Fruit fly (Drosophila melanogaster): ENCODE measurements around the gene Nmdmc.

The Nmdmc gene

DNA sequence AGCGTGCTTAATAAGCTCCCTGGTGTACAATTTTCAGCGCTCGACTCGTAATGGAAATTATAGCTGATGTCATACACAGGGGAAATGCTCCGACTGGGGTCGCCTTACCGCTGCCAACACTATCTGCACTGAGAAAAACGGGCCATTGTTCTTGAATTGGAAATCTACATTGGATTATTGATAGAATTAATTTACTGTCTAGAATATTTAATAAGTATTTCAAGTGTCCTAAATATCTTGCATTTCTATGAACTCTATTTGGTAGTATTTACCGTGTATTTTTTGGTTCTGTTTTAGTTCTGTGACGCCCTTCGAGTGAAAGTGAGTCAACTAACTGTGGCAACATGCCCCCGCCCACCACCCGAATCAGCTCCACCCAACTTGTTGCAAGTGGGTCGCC, 33.0 kb upstream of the Nmdmc start:
- TF ChIP-seq pum (GFP tag; optimal IDR thresholded peaks at IDR 0.05) = peak; percentile 9
- TF ChIP-seq lmd (GFP tag; IDR thresholded peaks at IDR 0.05) = peak; percentile 38
- no peak for TF ChIP-seq CG17361 (GFP tag; IDR thresholded peaks at IDR 0.05)
- TF ChIP-seq Lpt (GFP tag; optimal IDR thresholded peaks at IDR 0.05) = no peak
- TF ChIP-seq CG3838 (GFP tag; optimal IDR thresholded peaks at IDR 0.05) = no peak
- no peak for TF ChIP-seq Dp (GFP tag; optimal IDR thresholded peaks at IDR 0.05)
- peak; percentile 2 for TF ChIP-seq mam (GFP tag; optimal IDR thresholded peaks at IDR 0.05)
- TF ChIP-seq CG15479 (GFP tag; optimal IDR thresholded peaks at IDR 0.05) = no peak
- no peak for TF ChIP-seq CG3163 (GFP tag; optimal IDR thresholded peaks at IDR 0.05)
- TF ChIP-seq CG30431 (GFP tag; optimal IDR thresholded peaks at IDR 0.05) = peak; percentile 22
- peak; percentile 23 for TF ChIP-seq CG8924 (tag; optimal IDR thresholded peaks at IDR 0.05)
- TF ChIP-seq tap (tag; optimal IDR thresholded peaks at IDR 0.05) = peak; percentile 42
- no peak for TF ChIP-seq CG11093 (GFP tag; IDR thresholded peaks at IDR 0.05)
- TF ChIP-seq gem (tag; optimal IDR thresholded peaks at IDR 0.05) = peak; percentile 64
- TF ChIP-seq crol (GFP tag; IDR thresholded peaks at IDR 0.05) = no peak
- TF ChIP-seq D19A (tag; optimal IDR thresholded peaks at IDR 0.05) = peak; percentile 5
- no peak for TF ChIP-seq mirr (GFP tag; optimal IDR thresholded peaks at IDR 0.05)
- no peak for TF ChIP-seq oc (tag; optimal IDR thresholded peaks at IDR 0.05)
- no peak for TF ChIP-seq CG17802 (tag; optimal IDR thresholded peaks at IDR 0.05)
- no peak for TF ChIP-seq CG8290 (GFP tag; optimal IDR thresholded peaks at IDR 0.05)
- TF ChIP-seq CG8290 (tag; optimal IDR thresholded peaks at IDR 0.05) = peak in 1 of 2 experiments; percentile 56
- TF ChIP-seq Optix (GFP tag; IDR thresholded peaks at IDR 0.05) = no peak
- peak; percentile 24 for TF ChIP-seq ind (GFP tag; optimal IDR thresholded peaks at IDR 0.05)
- TF ChIP-seq hkb (optimal IDR thresholded peaks at IDR 0.05) = no peak
- TF ChIP-seq hkb (GFP tag; IDR thresholded peaks at IDR 0.05) = 0 out of 2 replicates have a peak, but pooled peaks have one; percentile 26
- TF ChIP-seq kay (GFP tag; optimal IDR thresholded peaks at IDR 0.05) = no peak
- peak; percentile 48 for TF ChIP-seq CG7556 (GFP tag; optimal IDR thresholded peaks at IDR 0.05)
- TF ChIP-seq Trl (optimal IDR thresholded peaks at IDR 0.05) = no peak
- TF ChIP-seq Trl (GFP tag; optimal IDR thresholded peaks at IDR 0.05) = no peak
- TF ChIP-seq Mes4 (GFP tag; optimal IDR thresholded peaks at IDR 0.05) = no peak
- peak; percentile 25 for TF ChIP-seq Hsf (GFP tag; optimal IDR thresholded peaks at IDR 0.05)
- peak; percentile 65 for TF ChIP-seq CG17359 (tag; optimal IDR thresholded peaks at IDR 0.05)
- no peak for TF ChIP-seq Myb (GFP tag; optimal IDR thresholded peaks at IDR 0.05)
- peak in 1 of 2 experiments; percentile 51 for TF ChIP-seq bsh (GFP tag; optimal IDR thresholded peaks at IDR 0.05)
- TF ChIP-seq Ada2b (GFP tag; IDR thresholded peaks at IDR 0.05) = 0 out of 2 replicates have a peak, but pooled peaks have one; percentile 16
- TF ChIP-seq Meics (GFP tag; optimal IDR thresholded peaks at IDR 0.05) = peak; percentile 57
- no peak for TF ChIP-seq CG11247 (GFP tag; IDR thresholded peaks at IDR 0.05)
- no peak for TF ChIP-seq disco-r (GFP tag; optimal IDR thresholded peaks at IDR 0.05)
- TF ChIP-seq CG10654 (GFP tag; optimal IDR thresholded peaks at IDR 0.05) = peak; percentile 2
- no peak for TF ChIP-seq dan (GFP tag; IDR thresholded peaks at IDR 0.05)
- no peak for TF ChIP-seq Abd-B (GFP tag; optimal IDR thresholded peaks at IDR 0.05)
- TF ChIP-seq pita (GFP tag; optimal IDR thresholded peaks at IDR 0.05) = no peak
- TF ChIP-seq pho (GFP tag; optimal IDR thresholded peaks at IDR 0.05) = no peak
- peak; percentile 39 for TF ChIP-seq CG2875 (GFP tag; optimal IDR thresholded peaks at IDR 0.05)
- no peak for TF ChIP-seq MESR4 (GFP tag; optimal IDR thresholded peaks at IDR 0.05)
- no peak for TF ChIP-seq Rx (GFP tag; IDR thresholded peaks at IDR 0.05)
- TF ChIP-seq CG9876 (GFP tag; optimal IDR thresholded peaks at IDR 0.05) = no peak
- no peak for TF ChIP-seq Ets97D (GFP tag; optimal IDR thresholded peaks at IDR 0.05)
- TF ChIP-seq stc (GFP tag; IDR thresholded peaks at IDR 0.05) = peak; percentile 31; the same call in 1 of the 2 replicates
- TF ChIP-seq dmrt99B (tag; optimal IDR thresholded peaks at IDR 0.05) = peak; percentile 57
- TF ChIP-seq Chrac-16 (GFP tag; optimal IDR thresholded peaks at IDR 0.05) = no peak
- TF ChIP-seq gfzf (GFP tag; optimal IDR thresholded peaks at IDR 0.05) = no peak
- no peak for TF ChIP-seq otp (GFP tag; IDR thresholded peaks at IDR 0.05)

Data from whole organism, embryonic.